Worm (Caenorhabditis elegans) whole organism, early embryonic: ENCODE results near the gene srt-40.

Source experiments
- B0310.2 ChIP-seq: sonication (generic microtip); optimal IDR thresholded peaks from 2 replicates; lab custom pipeline; 2016; ENCODE audit warnings: mild to moderate bottlenecking, missing genetic modification characterization, missing compliant biosample characterization
- F13C5.2 ChIP-seq: sonication (generic microtip); optimal IDR thresholded peaks from 2 replicates; lab custom pipeline; 2017; ENCODE audit warnings: mild to moderate bottlenecking, missing genetic modification characterization, inconsistent platforms, missing compliant biosample characterization
- aly-1 ChIP-seq: sonication (generic microtip); optimal IDR thresholded peaks from 2 replicates; lab custom pipeline; 2016; ENCODE audit warnings: missing genetic modification characterization, missing compliant biosample characterization
- ama-1 ChIP-seq: fragments of 150-350 bp; optimal IDR thresholded peaks from 2 replicates; lab custom pipeline; 2014
- ceh-13 ChIP-seq: fragments of 200-800 bp; sonication (Bioruptor generic); optimal IDR thresholded peaks from 2 replicates; lab custom pipeline; 2018; ENCODE audit warnings: mild to moderate bottlenecking, missing genetic modification characterization, missing compliant biosample characterization
- ets-7 ChIP-seq: sonication (generic microtip); optimal IDR thresholded peaks from 2 replicates; lab custom pipeline; 2016; ENCODE audit warnings: missing genotype, missing genetic modification characterization, missing compliant biosample characterization
- flt-1 ChIP-seq: fragments of 200-800 bp; sonication (Bioruptor generic); IDR thresholded peaks from 2 replicates; pipeline ENCODE4 v1.3.6; 2022; ENCODE audit warnings: missing genetic modification characterization, missing compliant biosample characterization
- hmbx-1 ChIP-seq: sonication (generic microtip); optimal IDR thresholded peaks from 2 replicates; lab custom pipeline; 2016; ENCODE audit warnings: mild to moderate bottlenecking, missing genetic modification characterization, missing compliant biosample characterization
- hmg-4 ChIP-seq: fragments of 200-800 bp; sonication (Bioruptor generic); optimal IDR thresholded peaks from 2 replicates; lab custom pipeline; 2018; ENCODE audit warnings: mild to moderate bottlenecking, missing genetic modification characterization, missing compliant biosample characterization
- hnd-1 ChIP-seq: sonication (generic microtip); optimal IDR thresholded peaks from 2 replicates; lab custom pipeline; 2016; ENCODE audit warnings: missing genetic modification characterization, missing compliant biosample characterization
- sea-1 ChIP-seq: fragments of 200-800 bp; sonication (Bioruptor generic); conservative IDR thresholded peaks from 2 replicates; pipeline ENCODE4 v1.3.6; 2022; ENCODE audit warnings: missing genetic modification characterization, missing compliant biosample characterization
- tbx-37 ChIP-seq: fragments of 200-800 bp; sonication (Bioruptor generic); conservative IDR thresholded peaks from 2 replicates; pipeline ENCODE4 v1.3.6; 2022; ENCODE audit warnings: missing genetic modification reagents, missing genetic modification characterization, missing compliant biosample characterization

DNA sequence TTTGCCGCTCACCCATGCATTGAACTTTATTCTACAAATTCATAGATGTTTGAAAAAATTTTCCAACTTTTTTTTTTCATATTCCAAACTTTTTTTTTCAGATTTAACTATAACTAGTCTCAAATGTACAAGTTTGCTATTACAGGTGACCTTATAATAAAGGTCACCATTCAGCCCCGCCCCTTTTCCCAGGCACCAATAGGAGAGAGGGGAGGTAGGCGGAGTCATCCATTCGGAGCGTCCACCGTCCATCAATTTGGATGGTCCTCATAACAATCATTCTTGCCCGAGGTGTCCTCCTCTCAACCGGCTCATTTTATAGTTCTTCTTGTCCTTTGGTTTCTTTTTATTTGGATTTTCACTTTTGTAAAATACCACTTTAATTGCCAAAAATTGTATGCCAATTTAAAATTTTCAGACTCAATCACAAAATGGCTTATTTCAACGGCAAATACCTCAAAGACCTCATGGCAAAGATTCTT is 18.2 kb downstream of the srt-40 start, which contains the start of gene Y5H2B.3:
- TF ChIP-seq ama-1 (no peak), flt-1 (no peak), hmbx-1 (tag; lab: Kevin White, UChicago) (no peak), ets-7 (tag; lab: Kevin White, UChicago) (no peak), sea-1 (GFP tag; lab: Robert Waterston, UW) (no peak), tbx-37 (GFP tag; lab: Robert Waterston, UW) (no peak), hmg-4 (GFP tag; lab: Kevin White, UChicago) (no peak), aly-1 (tag; lab: Kevin White, UChicago) (no peak), F13C5.2 (tag; lab: Kevin White, UChicago) (no peak), ceh-13 (GFP tag; lab: Kevin White, UChicago) (no peak), hnd-1 (tag; lab: Kevin White, UChicago) (no peak), B0310.2 (tag; lab: Kevin White, UChicago) (no peak)
